Fruit fly (Drosophila melanogaster): Measurements from ENCODE around the gene atk.

dm6 chr3L:20470991-20471498, 6.4 kb upstream of the atk start:
- TF ChIP-seq CG8159 (tag; optimal IDR thresholded peaks at IDR 0.05) (no peak), CG10348 (GFP tag; IDR thresholded peaks at IDR 0.05) (no peak), D1 (tag; optimal IDR thresholded peaks at IDR 0.05) (no peak), Ets98B (GFP tag; IDR thresholded peaks at IDR 0.05) (peak; percentile 82), rn (GFP tag; IDR thresholded peaks at IDR 0.05) (0 out of 2 replicates have a peak, but pooled peaks have one; percentile 24), CG17806 (tag; optimal IDR thresholded peaks at IDR 0.05) (no peak), Snoo (tag; optimal IDR thresholded peaks at IDR 0.05) (peak; percentile 9), CG14655 (GFP tag; optimal IDR thresholded peaks at IDR 0.05) (peak; percentile 47), CG13204 (GFP tag; optimal IDR thresholded peaks at IDR 0.05) (no peak), CG32121 (GFP tag; IDR thresholded peaks at IDR 0.05) (peak; percentile 55; the same call in 1 of the 2 replicates)
